Fruit fly (Drosophila melanogaster) whole organism, prepupa: Measurements from ENCODE around the gene Pph13.
A peak's percentile ranks its signal among the peaks of the same experiment; 100 is the strongest.

Experiments
- Blimp-1 ChIP-seq: fragments of 200-800 bp; sonication (Bioruptor generic); optimal IDR thresholded peaks from 3 replicates; lab custom pipeline; 2017; ENCODE audit warnings: missing biosample characterization, missing genetic modification characterization, mild to moderate bottlenecking, moderate library complexity, missing genetic modification reagents
- CG10631 ChIP-seq: fragments of 200-800 bp; sonication (Bioruptor generic); optimal IDR thresholded peaks from 2 replicates; lab custom pipeline; 2016; ENCODE audit warnings: missing biosample characterization, missing genetic modification characterization
- CG11294 ChIP-seq: fragments of 200-800 bp; sonication (Bioruptor generic); IDR thresholded peaks from 2 replicates; pipeline ENCODE4 v1.3.6; 2022; ENCODE audit warnings: missing biosample characterization, missing genetic modification characterization
- CG11762 ChIP-seq: fragments of 200-800 bp; sonication (Bioruptor generic); optimal IDR thresholded peaks from 3 replicates; lab custom pipeline; 2016; ENCODE audit warnings: missing biosample characterization, missing genetic modification characterization; ENCODE audit not compliant: insufficient read depth
- CG11902 ChIP-seq: fragments of 200-800 bp; sonication (Bioruptor generic); optimal IDR thresholded peaks from 3 replicates; lab custom pipeline; 2016; ENCODE audit warnings: missing biosample characterization, missing genetic modification characterization
- CG15336 ChIP-seq: fragments of 200-800 bp; sonication (Bioruptor generic); IDR thresholded peaks from 2 replicates; pipeline ENCODE4 v1.3.6; 2022; ENCODE audit warnings: missing biosample characterization, missing genetic modification characterization
- CG1621 ChIP-seq: fragments of 200-800 bp; sonication (Bioruptor generic); optimal IDR thresholded peaks from 3 replicates; lab custom pipeline; 2018; ENCODE audit warnings: missing biosample characterization, mild to moderate bottlenecking, missing genetic modification characterization
- CG16779 ChIP-seq: fragments of 200-800 bp; sonication (Bioruptor generic); optimal IDR thresholded peaks from 3 replicates; lab custom pipeline; 2017; ENCODE audit warnings: missing biosample characterization, mild to moderate bottlenecking, missing genetic modification characterization
- CG32006 ChIP-seq: fragments of 200-800 bp; sonication (Bioruptor generic); optimal IDR thresholded peaks from 3 replicates; lab custom pipeline; 2017; ENCODE audit warnings: missing biosample characterization, mild to moderate bottlenecking, missing genetic modification characterization
- CG34406 ChIP-seq: fragments of 200-800 bp; sonication (Bioruptor generic); optimal IDR thresholded peaks from 3 replicates; lab custom pipeline; 2016; ENCODE audit warnings: missing biosample characterization, missing genetic modification characterization
- CG3919 ChIP-seq: fragments of 200-800 bp; sonication (Bioruptor generic); optimal IDR thresholded peaks from 3 replicates; lab custom pipeline; 2016; ENCODE audit warnings: missing biosample characterization, missing genetic modification characterization
- CG4318 ChIP-seq: fragments of 200-800 bp; sonication (Bioruptor generic); optimal IDR thresholded peaks from 3 replicates; lab custom pipeline; 2017; ENCODE audit warnings: missing biosample characterization, mild to moderate bottlenecking, missing genetic modification characterization
- CG6163 ChIP-seq: fragments of 200-800 bp; sonication (Bioruptor generic); IDR thresholded peaks from 3 replicates; pipeline ENCODE4 v1.3.6; 2022; ENCODE audit warnings: missing biosample characterization, missing genetic modification characterization
- CG6276 ChIP-seq: fragments of 200-800 bp; sonication (Bioruptor generic); optimal IDR thresholded peaks from 2 replicates; lab custom pipeline; 2017; ENCODE audit warnings: missing biosample characterization, mild to moderate bottlenecking, missing genetic modification characterization
- CG6792 ChIP-seq: fragments of 200-800 bp; sonication (Bioruptor generic); optimal IDR thresholded peaks from 3 replicates; lab custom pipeline; 2016; ENCODE audit warnings: missing biosample characterization, missing genetic modification characterization
- CG6808 ChIP-seq: fragments of 200-800 bp; sonication (Bioruptor generic); optimal IDR thresholded peaks from 3 replicates; lab custom pipeline; 2017; ENCODE audit warnings: missing biosample characterization, missing genetic modification characterization, mild to moderate bottlenecking, moderate library complexity, missing genetic modification reagents
- CG6854 ChIP-seq: fragments of 200-800 bp; sonication (Bioruptor generic); optimal IDR thresholded peaks from 2 replicates; lab custom pipeline; 2017; ENCODE audit warnings: missing biosample characterization, mild to moderate bottlenecking, missing genetic modification characterization
- CG8119 ChIP-seq: fragments of 200-800 bp; sonication (Bioruptor generic); IDR thresholded peaks from 3 replicates; pipeline ENCODE4 v1.3.6; 2022; ENCODE audit warnings: missing biosample characterization, missing genetic modification characterization
- CG8632 ChIP-seq: fragments of 200-800 bp; sonication (Bioruptor generic); optimal IDR thresholded peaks from 3 replicates; lab custom pipeline; 2016; ENCODE audit warnings: missing biosample characterization, missing genetic modification characterization
- CG9139 ChIP-seq: fragments of 200-800 bp; sonication (Bioruptor generic); optimal IDR thresholded peaks from 3 replicates; lab custom pipeline; 2017; ENCODE audit warnings: missing biosample characterization, mild to moderate bottlenecking, missing genetic modification characterization
- Eip75B ChIP-seq: fragments of 200-800 bp; sonication (Bioruptor generic); optimal IDR thresholded peaks from 3 replicates; lab custom pipeline; 2016; ENCODE audit warnings: missing biosample characterization, missing genetic modification characterization
- Eip78C ChIP-seq: fragments of 200-800 bp; sonication (Bioruptor generic); peaks from one replicate; lab custom pipeline; 2016; ENCODE audit warnings: missing biosample characterization, missing genetic modification characterization
- Ets21C ChIP-seq: fragments of 200-800 bp; sonication (Bioruptor generic); optimal IDR thresholded peaks from 3 replicates; lab custom pipeline; 2016; ENCODE audit warnings: missing biosample characterization, missing genetic modification characterization
- Ets96B ChIP-seq: fragments of 200-800 bp; optimal IDR thresholded peaks from 2 replicates; lab custom pipeline; 2019; ENCODE audit warnings: missing biosample characterization, mild to moderate bottlenecking, missing genetic modification characterization, moderate library complexity
- Gug ChIP-seq: fragments of 200-800 bp; sonication (Bioruptor generic); IDR thresholded peaks from 2 replicates; pipeline ENCODE4 v1.3.6; 2022; ENCODE audit warnings: missing biosample characterization, missing genetic modification characterization
- Hr39 ChIP-seq: fragments of 200-800 bp; sonication (Bioruptor generic); optimal IDR thresholded peaks from 2 replicates; lab custom pipeline; 2016; ENCODE audit warnings: missing biosample characterization, missing genetic modification characterization
- Hr4 ChIP-seq: fragments of 200-800 bp; sonication (Bioruptor generic); optimal IDR thresholded peaks from 3 replicates; lab custom pipeline; 2016; ENCODE audit warnings: missing biosample characterization, missing genetic modification characterization
- Lpt ChIP-seq: fragments of 200-800 bp; sonication (Bioruptor generic); optimal IDR thresholded peaks from 3 replicates; lab custom pipeline; 2016; ENCODE audit warnings: missing biosample characterization, missing genetic modification characterization
- Met ChIP-seq: fragments of 200-800 bp; sonication (Bioruptor generic); optimal IDR thresholded peaks from 3 replicates; lab custom pipeline; 2016; ENCODE audit warnings: missing biosample characterization, missing genetic modification characterization
- Sox102F ChIP-seq: fragments of 200-800 bp; sonication (Bioruptor generic); optimal IDR thresholded peaks from 2 replicates; lab custom pipeline; 2016; ENCODE audit warnings: missing biosample characterization, mild to moderate bottlenecking, missing genetic modification characterization
- Sox14 ChIP-seq: fragments of 200-800 bp; sonication (Bioruptor generic); optimal IDR thresholded peaks from 3 replicates; lab custom pipeline; 2016; ENCODE audit warnings: missing biosample characterization, missing genetic modification characterization
- Sox15 ChIP-seq: fragments of 200-800 bp; sonication (Bioruptor generic); optimal IDR thresholded peaks from 3 replicates; lab custom pipeline; 2016; ENCODE audit warnings: missing biosample characterization, missing genetic modification characterization
- achi ChIP-seq: fragments of 200-800 bp; sonication (Bioruptor generic); optimal IDR thresholded peaks from 3 replicates; lab custom pipeline; 2016; ENCODE audit warnings: missing biosample characterization, missing genetic modification characterization
- acj6 ChIP-seq: fragments of 200-800 bp; sonication (Bioruptor generic); optimal IDR thresholded peaks from 3 replicates; lab custom pipeline; 2016; ENCODE audit warnings: missing biosample characterization, missing genetic modification characterization
- cyc ChIP-seq: fragments of 200-800 bp; sonication (Bioruptor generic); optimal IDR thresholded peaks from 3 replicates; lab custom pipeline; 2016; ENCODE audit warnings: missing biosample characterization, missing genetic modification characterization
- dsx ChIP-seq: fragments of 200-800 bp; optimal IDR thresholded peaks from 3 replicates; lab custom pipeline; 2019; ENCODE audit warnings: missing biosample characterization, mild to moderate bottlenecking, missing genetic modification characterization, moderate library complexity; ENCODE audit not compliant: poor library complexity, severe bottlenecking
- eg ChIP-seq: fragments of 200-800 bp; sonication (Bioruptor generic); IDR thresholded peaks from 3 replicates; pipeline ENCODE4 v1.3.6; 2022; ENCODE audit warnings: missing biosample characterization, missing genetic modification characterization
- esn ChIP-seq: fragments of 200-800 bp; sonication (Bioruptor generic); optimal IDR thresholded peaks from 2 replicates; lab custom pipeline; 2016; ENCODE audit warnings: missing biosample characterization, mild to moderate bottlenecking, missing genetic modification characterization, moderate library complexity
- fd85E ChIP-seq: fragments of 200-800 bp; sonication (Bioruptor generic); optimal IDR thresholded peaks from 3 replicates; lab custom pipeline; 2016; ENCODE audit warnings: missing biosample characterization, missing genetic modification characterization
- fkh ChIP-seq: fragments of 200-800 bp; sonication (Bioruptor generic); optimal IDR thresholded peaks from 3 replicates; lab custom pipeline; 2017; ENCODE audit warnings: missing biosample characterization, mild to moderate bottlenecking, missing genetic modification characterization, moderate library complexity
- lz ChIP-seq: fragments of 200-800 bp; sonication (Bioruptor generic); optimal IDR thresholded peaks from 3 replicates; lab custom pipeline; 2016; ENCODE audit warnings: missing biosample characterization, missing genetic modification characterization
- net ChIP-seq: fragments of 200-800 bp; sonication (Bioruptor generic); optimal IDR thresholded peaks from 3 replicates; lab custom pipeline; 2016; ENCODE audit warnings: missing biosample characterization, missing genetic modification characterization
- spab ChIP-seq: fragments of 200-800 bp; sonication (Bioruptor generic); optimal IDR thresholded peaks from 2 replicates; lab custom pipeline; 2017; ENCODE audit warnings: missing biosample characterization, mild to moderate bottlenecking, missing genetic modification characterization, missing genetic modification reagents
- ss ChIP-seq, 2 experiments: fragments of 200-800 bp; sonication (Bioruptor generic); optimal IDR thresholded peaks; 2 replicates in 1 of 2; 3 replicates in 1 of 2; lab custom pipeline; 2017 to 2018; ENCODE audit warnings: mild to moderate bottlenecking in 2 of 2, missing biosample characterization in 2 of 2, missing genetic modification characterization in 2 of 2, moderate library complexity in 1 of 2
- svp ChIP-seq: fragments of 200-800 bp; sonication (Bioruptor generic); peaks from one replicate; lab custom pipeline; 2016; ENCODE audit warnings: missing biosample characterization, missing genetic modification characterization
- topi ChIP-seq: fragments of 200-800 bp; sonication (Bioruptor generic); optimal IDR thresholded peaks from 3 replicates; lab custom pipeline; 2016; ENCODE audit warnings: missing biosample characterization, missing genetic modification characterization

Pph13 gene

dm6 chr2L:552432-552929 lies 24.8 kb upstream of the Pph13 start, which contains the start of gene Ets21C:
Gene Ets21C, minus strand, starts transcription at chr2L:552923.
- TF ChIP-seq CG11762 (GFP tag; lab: Kevin White, UChicago) (no peak), Sox15 (GFP tag; lab: Kevin White, UChicago) (no peak), CG6163 (peak; percentile 66; the same call in 2 of the 3 replicates), CG6808 (GFP tag; lab: Kevin White, UChicago) (peak; percentile 67), Eip78C (GFP tag; lab: Kevin White, UChicago) (peak; percentile 82), ss (GFP tag; optimal IDR thresholded peaks at IDR 0.05; lab: Kevin White, UChicago) (peak; percentile 45 to 59), Ets21C (no peak), Ets96B (peak; percentile 6), Blimp-1 (no peak), CG11902 (no peak), svp (peak; percentile 90), CG1621 (tag; lab: Kevin White, UChicago) (peak; percentile 62), eg (peak; percentile 57; the same call in 1 of the 3 replicates), spab (GFP tag; lab: Kevin White, UChicago) (no peak), CG3919 (GFP tag; lab: Kevin White, UChicago) (peak; percentile 24), esn (GFP tag; lab: Kevin White, UChicago) (peak; percentile 8), Lpt (peak; percentile 26), CG16779 (tag; lab: Kevin White, UChicago) (peak; percentile 79), CG8119 (GFP tag; lab: Robert Waterston, UW) (peak; percentile 71; the same call in 2 of the 3 replicates), Hr4 (no peak), CG4318 (GFP tag; lab: Kevin White, UChicago) (no peak), net (GFP tag; lab: Kevin White, UChicago) (peak; percentile 39), CG6854 (GFP tag; lab: Kevin White, UChicago) (peak; percentile 92), topi (peak; percentile 21), CG9139 (peak; percentile 64), Hr39 (GFP tag; lab: Kevin White, UChicago) (peak; percentile 23), Eip75B (GFP tag; lab: Kevin White, UChicago) (peak; percentile 48), CG15336 (GFP tag; lab: Robert Waterston, UW) (peak; percentile 63; the same call in 1 of the 2 replicates), achi (GFP tag; lab: Kevin White, UChicago) (peak; percentile 23), dsx (GFP tag; lab: Kevin White, UChicago) (peak; percentile 19), Met (GFP tag; lab: Kevin White, UChicago) (no peak)

dm6 chr2L:559311-559710 lies 18.0 kb upstream of the Pph13 start, which contains the start of gene Tspo:
Gene Tspo, plus strand, starts transcription at chr2L:559612.
- TF ChIP-seq CG15336 (GFP tag; lab: Robert Waterston, UW) (no peak), CG6792 (no peak), CG6276 (GFP tag; lab: Kevin White, UChicago) (no peak), Ets21C (no peak), Sox14 (peak; percentile 4), CG8632 (no peak), acj6 (no peak), CG1621 (tag; lab: Kevin White, UChicago) (peak; percentile 63), CG34406 (GFP tag; lab: Kevin White, UChicago) (no peak), eg (no peak), ss (GFP tag; optimal IDR thresholded peaks at IDR 0.05; lab: Kevin White, UChicago) (peak; percentile 28 to 58), Eip75B (GFP tag; lab: Kevin White, UChicago) (no peak), CG10631 (GFP tag; lab: Kevin White, UChicago) (no peak), Hr39 (GFP tag; lab: Kevin White, UChicago) (no peak), fd85E (GFP tag; lab: Kevin White, UChicago) (no peak), CG11294 (GFP tag; lab: Robert Waterston, UW) (no peak), Sox102F (GFP tag; lab: Kevin White, UChicago) (no peak), spab (GFP tag; lab: Kevin White, UChicago) (no peak), esn (GFP tag; lab: Kevin White, UChicago) (no peak), Eip78C (GFP tag; lab: Kevin White, UChicago) (peak; percentile 65), CG32006 (GFP tag; lab: Kevin White, UChicago) (no peak), fkh (GFP tag; lab: Kevin White, UChicago) (no peak), svp (peak; percentile 71), cyc (GFP tag; lab: Kevin White, UChicago) (no peak), lz (GFP tag; lab: Kevin White, UChicago) (no peak), Gug (GFP tag; lab: Robert Waterston, UW) (no peak), CG11902 (no peak)
